Fruit fly (Drosophila melanogaster): ENCODE results near the gene AnxB11.

AnxB11 gene

DNA sequence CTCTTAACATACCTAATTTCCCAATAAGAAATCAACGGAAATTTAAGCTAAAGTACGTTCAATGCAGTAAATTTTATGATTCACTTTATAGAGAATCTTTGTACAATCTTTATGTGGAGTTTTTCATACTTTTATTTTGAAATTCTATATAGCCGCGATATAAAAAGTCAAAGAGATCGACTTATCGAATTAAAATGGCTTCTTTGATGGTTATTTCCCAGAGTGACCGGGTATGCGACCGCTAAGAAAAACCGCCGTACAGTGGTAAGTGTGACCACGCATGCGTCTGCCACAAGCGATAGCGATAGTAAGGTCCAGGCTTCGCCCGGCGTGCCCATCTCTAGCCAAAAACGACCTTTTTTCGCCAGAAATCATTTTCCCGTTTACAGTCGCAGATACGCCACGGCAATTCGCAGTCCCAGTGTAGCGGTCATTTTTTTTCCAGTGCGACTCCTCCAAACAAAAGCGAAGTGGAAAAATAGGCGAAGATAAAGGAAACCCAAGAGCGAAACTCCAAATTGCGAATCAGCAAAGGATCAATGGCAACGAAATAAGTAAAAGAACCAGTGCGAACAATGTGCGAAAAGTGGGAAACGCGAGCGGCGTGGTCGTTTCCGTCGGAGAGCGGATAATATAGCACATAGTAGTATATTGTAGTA lies 530 bp upstream of the AnxB11 start, which contains the start of gene hang (continued):
- TF ChIP-seq Usf (GFP tag; optimal IDR thresholded peaks at IDR 0.05) (no peak), CG4820 (GFP tag; optimal IDR thresholded peaks at IDR 0.05) (no peak), CG12769 (tag; optimal IDR thresholded peaks at IDR 0.05) (peak; percentile 65), NK7.1 (GFP tag; optimal IDR thresholded peaks at IDR 0.05) (no peak), HLH4C (GFP tag; IDR thresholded peaks at IDR 0.05; ENCODE audit: partially characterized antibody) (peak; percentile 73), scrt (GFP tag; optimal IDR thresholded peaks at IDR 0.05) (no peak), CG10654 (GFP tag; optimal IDR thresholded peaks at IDR 0.05) (peak; percentile 14), ro (GFP tag; IDR thresholded peaks at IDR 0.05) (no peak), chn (GFP tag; optimal IDR thresholded peaks at IDR 0.05) (no peak), Side (GFP tag; optimal IDR thresholded peaks at IDR 0.05) (peak; percentile 29), gsb (GFP tag; IDR thresholded peaks at IDR 0.05) (no peak), inv (GFP tag; IDR thresholded peaks at IDR 0.05; ENCODE audit: partially characterized antibody) (peak; percentile 72), CG2199 (GFP tag; IDR thresholded peaks at IDR 0.05) (0 out of 3 replicates have a peak, but pooled peaks have one; percentile 28), Drgx (GFP tag; IDR thresholded peaks at IDR 0.05) (no peak), pfk (GFP tag; optimal IDR thresholded peaks at IDR 0.05) (peak; percentile 34), maf-S (GFP tag; optimal IDR thresholded peaks at IDR 0.05) (no peak), MTF-1 (GFP tag; optimal IDR thresholded peaks at IDR 0.05; ENCODE audit: borderline replicate concordance) (peak; percentile 46), CG4854 (GFP tag; optimal IDR thresholded peaks at IDR 0.05) (no peak), chinmo (GFP tag; IDR thresholded peaks at IDR 0.05; ENCODE audit: partially characterized antibody) (peak; percentile 42; the same call in 1 of the 4 replicates), Dfd (GFP tag; optimal IDR thresholded peaks at IDR 0.05) (no peak), disco-r (GFP tag; optimal IDR thresholded peaks at IDR 0.05) (no peak), Optix (GFP tag; IDR thresholded peaks at IDR 0.05) (no peak), CG7357 (GFP tag; IDR thresholded peaks at IDR 0.05) (no peak), CG17328 (GFP tag; IDR thresholded peaks at IDR 0.05) (peak; percentile 38), CG16813 (GFP tag; IDR thresholded peaks at IDR 0.05; ENCODE audit: partially characterized antibody) (peak; percentile 76), sna (GFP tag; IDR thresholded peaks at IDR 0.05; ENCODE audit: partially characterized antibody) (peak; percentile 57), CG4424 (GFP tag; optimal IDR thresholded peaks at IDR 0.05) (peak; percentile 1), Med (GFP tag) (peak; percentile 96), CG11560 (tag; IDR thresholded peaks at IDR 0.05) (no peak; the same call in 1 of the 3 replicates), CG43689 (GFP tag; IDR thresholded peaks at IDR 0.05) (no peak), CG1603 (tag; optimal IDR thresholded peaks at IDR 0.05) (peak; percentile 77), CG8359 (GFP tag; optimal IDR thresholded peaks at IDR 0.05; ENCODE audit: borderline replicate concordance) (no peak), dysf (GFP tag; IDR thresholded peaks at IDR 0.05) (no peak), fu2 (GFP tag; optimal IDR thresholded peaks at IDR 0.05) (no peak), ac (GFP tag; optimal IDR thresholded peaks at IDR 0.05) (no peak)

DNA sequence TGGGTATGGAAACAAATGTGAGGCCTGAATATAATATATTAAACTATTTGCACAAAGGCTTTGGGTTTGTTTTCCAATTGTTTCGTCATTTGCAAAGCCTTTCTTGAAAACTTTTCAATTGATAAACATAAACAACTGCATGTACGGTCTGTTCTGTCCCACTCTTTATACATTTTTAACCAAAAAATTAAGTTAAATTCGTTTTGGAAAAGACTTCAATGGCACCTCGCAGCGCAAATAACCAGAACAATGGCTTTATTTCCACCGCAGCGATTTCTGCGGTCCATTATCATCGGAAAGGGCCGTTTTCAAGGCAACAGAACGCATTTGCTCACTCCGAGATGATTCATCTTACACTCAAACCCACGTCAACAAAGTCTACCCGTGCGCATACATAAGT lies 1.2 kb downstream of the AnxB11 start:
- TF ChIP-seq CG12071 (GFP tag; optimal IDR thresholded peaks at IDR 0.05) (no peak), CG34422 (GFP tag; IDR thresholded peaks at IDR 0.05) (no peak), wdn (GFP tag; IDR thresholded peaks at IDR 0.05) (no peak), CG11695 (GFP tag; IDR thresholded peaks at IDR 0.05) (no peak), zfh2 (GFP tag; optimal IDR thresholded peaks at IDR 0.05) (no peak), Mes4 (GFP tag; optimal IDR thresholded peaks at IDR 0.05) (no peak), vfl (GFP tag; optimal IDR thresholded peaks at IDR 0.05) (no peak), CG4730 (GFP tag; IDR thresholded peaks at IDR 0.05) (no peak), CG2199 (GFP tag; IDR thresholded peaks at IDR 0.05) (no peak), CG17385 (GFP tag; optimal IDR thresholded peaks at IDR 0.05) (no peak), eve (GFP tag; optimal IDR thresholded peaks at IDR 0.05) (no peak), wek (GFP tag; optimal IDR thresholded peaks at IDR 0.05) (no peak), CG31365 (tag; optimal IDR thresholded peaks at IDR 0.05) (no peak), CG15601 (tag; optimal IDR thresholded peaks at IDR 0.05) (no peak), vnd (GFP tag; IDR thresholded peaks at IDR 0.05; ENCODE audit: partially characterized antibody) (no peak), CG4360 (GFP tag; IDR thresholded peaks at IDR 0.05) (no peak), Lim3 (GFP tag; IDR thresholded peaks at IDR 0.05) (no peak)

All from whole organism, embryonic.